Worm (Caenorhabditis elegans) whole organism, late embryonic: Measurements from ENCODE around the gene usp-33.

Source experiments
- C38D4.7 ChIP-seq: fragments of 200-800 bp; sonication (Bioruptor generic); optimal IDR thresholded peaks from 2 replicates; lab custom pipeline; 2018; ENCODE audit warnings: mild to moderate bottlenecking, missing genetic modification characterization, moderate library complexity, missing compliant biosample characterization
- K09A11.1 ChIP-seq: sonication (generic microtip); optimal IDR thresholded peaks from 2 replicates; lab custom pipeline; 2017; ENCODE audit warnings: antibody characterized with exemption, mild to moderate bottlenecking, missing genetic modification characterization, missing compliant biosample characterization; ENCODE audit not compliant: insufficient read depth
- ama-1 ChIP-seq: fragments of 150-350 bp; optimal IDR thresholded peaks from 2 replicates; lab custom pipeline; 2014
- dmd-4 ChIP-seq: sonication (generic microtip); optimal IDR thresholded peaks from 2 replicates; lab custom pipeline; 2016; ENCODE audit warnings: borderline replicate concordance, missing genetic modification characterization, missing compliant biosample characterization
- ets-4 ChIP-seq: sonication (generic microtip); optimal IDR thresholded peaks from 2 replicates; lab custom pipeline; 2016; ENCODE audit warnings: missing genetic modification characterization, missing compliant biosample characterization
- eyg-1 ChIP-seq: sonication (generic microtip); optimal IDR thresholded peaks from 2 replicates; lab custom pipeline; 2016; ENCODE audit warnings: missing genotype, missing genetic modification characterization, missing compliant biosample characterization
- fax-1 ChIP-seq: sonication (generic microtip); optimal IDR thresholded peaks from 2 replicates; lab custom pipeline; 2016; ENCODE audit warnings: missing genotype, missing genetic modification characterization, missing compliant biosample characterization
- nhr-232 ChIP-seq: sonication (generic microtip); optimal IDR thresholded peaks from 2 replicates; lab custom pipeline; 2016; ENCODE audit warnings: missing genetic modification characterization, missing compliant biosample characterization
- pha-4 ChIP-seq: fragments of 150-350 bp; optimal IDR thresholded peaks from 2 replicates; lab custom pipeline; 2018; ENCODE audit warnings: missing biosample characterization, missing genetic modification reagents, missing genetic modification characterization
- rnt-1 ChIP-seq: sonication (generic microtip); optimal IDR thresholded peaks from 2 replicates; lab custom pipeline; 2016; ENCODE audit warnings: missing genetic modification characterization, missing compliant biosample characterization
- sox-2 ChIP-seq: fragments of 200-800 bp; sonication (Bioruptor generic); IDR thresholded peaks from 2 replicates; pipeline ENCODE4 v1.3.6; 2022; ENCODE audit warnings: missing genetic modification reagents, missing genetic modification characterization, missing compliant biosample characterization

DNA sequence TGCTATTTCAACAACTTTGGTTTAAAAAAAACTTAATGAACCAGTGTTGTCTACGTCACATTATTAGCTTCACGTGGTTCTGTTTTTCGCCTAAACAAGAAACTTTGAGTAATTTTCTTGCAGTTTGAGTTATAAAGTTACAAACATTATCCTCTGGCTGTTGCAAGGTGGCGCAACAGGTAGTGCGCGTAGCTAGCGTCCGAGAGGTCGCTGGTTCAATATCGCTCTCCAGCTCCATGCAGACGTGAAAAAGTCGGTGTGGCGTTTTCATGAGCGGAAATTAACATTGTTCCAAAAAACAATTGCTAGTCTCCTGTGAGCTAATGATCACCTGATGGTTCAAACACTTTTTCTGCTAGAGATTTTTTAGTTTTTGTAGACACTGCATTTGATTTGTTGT is 28.1 kb downstream of the usp-33 start:
- TF ChIP-seq pha-4 (no peak), ets-4 (tag; lab: Kevin White, UChicago) (no peak), eyg-1 (tag; lab: Kevin White, UChicago) (no peak), K09A11.1 (tag; lab: Kevin White, UChicago) (no peak), C38D4.7 (GFP tag; lab: Kevin White, UChicago) (no peak), sox-2 (no peak), ama-1 (no peak), nhr-232 (tag; lab: Kevin White, UChicago) (no peak), dmd-4 (no peak), fax-1 (no peak), rnt-1 (tag; lab: Kevin White, UChicago) (no peak)
